Fruit fly (Drosophila melanogaster) ovary, adult (tissue): ENCODE measurements around the gene Fgop2.

Experiments used
- CG17801 ChIP-seq: fragments of 200-800 bp; optimal IDR thresholded peaks from 2 replicates; lab custom pipeline; 2019; ENCODE audit warnings: missing biosample characterization, mild to moderate bottlenecking, missing genetic modification characterization, moderate library complexity; ENCODE audit not compliant: partially characterized antibody

Gene Fgop2

DNA sequence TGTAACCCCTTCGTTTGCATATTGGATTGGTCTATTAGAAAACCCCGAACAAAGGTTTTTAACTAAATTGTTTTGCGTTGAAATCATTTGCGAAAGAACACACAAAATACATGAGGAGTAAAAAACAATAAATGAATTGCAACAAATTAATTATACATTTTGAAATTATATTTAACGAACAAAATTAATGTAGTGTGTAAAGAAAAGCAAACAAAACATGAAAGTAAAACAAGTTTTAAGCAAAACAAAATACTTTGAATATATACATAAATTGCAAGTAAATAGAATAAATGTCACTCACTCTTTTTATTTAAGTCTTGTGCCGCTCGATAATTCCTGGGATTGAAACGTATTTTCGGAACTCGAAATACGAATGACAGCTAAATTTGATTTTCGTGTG is 13.3 kb downstream of the Fgop2 start, which contains the start of gene CG43232:
CG43232 (plus strand) TSS at position 301 of the 400 bp plus-strand sequence.
- TF ChIP-seq CG17801, result no peak

DNA sequence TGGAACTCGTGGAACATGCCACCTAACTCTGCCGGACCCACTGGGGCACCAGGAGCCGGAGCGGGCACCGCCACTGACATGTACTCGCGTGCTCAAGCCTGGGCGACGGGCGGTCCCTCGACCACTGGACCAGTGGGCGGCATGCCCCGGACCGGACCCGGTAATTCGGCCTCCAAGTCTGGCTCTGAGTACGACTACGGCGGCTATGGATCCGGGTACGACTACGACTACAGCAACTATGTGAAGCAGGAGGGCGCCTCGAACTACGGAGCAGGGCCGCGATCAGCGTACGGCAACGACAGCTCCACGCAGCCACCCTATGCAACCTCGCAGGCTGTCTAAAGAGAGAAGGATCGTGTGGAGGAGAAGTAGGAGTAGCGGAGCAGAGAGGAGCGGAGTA is 20.0 kb downstream of the Fgop2 start:
- no peak for TF ChIP-seq CG17801

DNA sequence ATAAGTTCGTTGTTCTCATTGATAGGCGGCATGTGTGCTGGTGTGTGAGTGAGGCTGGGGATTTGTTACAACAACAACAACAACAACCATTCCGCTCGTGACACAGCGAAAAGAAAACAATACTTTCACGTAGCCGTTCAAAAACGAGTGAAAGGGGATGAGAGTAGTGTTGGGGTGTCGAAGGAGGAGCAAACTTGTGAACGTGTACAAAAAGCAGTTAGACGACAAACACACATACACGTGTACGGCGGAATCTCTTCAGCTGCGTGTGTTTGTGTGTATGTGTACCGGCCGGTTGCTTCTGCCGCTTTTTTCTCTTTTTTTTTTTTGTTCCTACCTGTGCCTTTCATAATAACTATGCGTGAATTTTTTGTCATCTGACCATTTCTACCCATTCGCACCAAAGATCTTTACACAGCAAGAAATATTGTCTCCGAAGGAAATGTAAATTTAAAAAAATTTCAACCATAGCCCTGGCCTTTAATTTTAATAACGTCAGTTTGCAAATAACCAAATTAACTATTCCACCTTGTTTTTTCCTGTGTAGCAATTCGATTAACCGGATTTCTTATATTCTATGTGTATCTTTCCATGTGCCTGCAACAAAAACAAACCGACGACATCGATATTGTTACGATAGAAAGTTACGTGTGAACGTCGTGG is 22.9 kb downstream of the Fgop2 start:
- TF ChIP-seq CG17801, result peak; percentile 54

DNA sequence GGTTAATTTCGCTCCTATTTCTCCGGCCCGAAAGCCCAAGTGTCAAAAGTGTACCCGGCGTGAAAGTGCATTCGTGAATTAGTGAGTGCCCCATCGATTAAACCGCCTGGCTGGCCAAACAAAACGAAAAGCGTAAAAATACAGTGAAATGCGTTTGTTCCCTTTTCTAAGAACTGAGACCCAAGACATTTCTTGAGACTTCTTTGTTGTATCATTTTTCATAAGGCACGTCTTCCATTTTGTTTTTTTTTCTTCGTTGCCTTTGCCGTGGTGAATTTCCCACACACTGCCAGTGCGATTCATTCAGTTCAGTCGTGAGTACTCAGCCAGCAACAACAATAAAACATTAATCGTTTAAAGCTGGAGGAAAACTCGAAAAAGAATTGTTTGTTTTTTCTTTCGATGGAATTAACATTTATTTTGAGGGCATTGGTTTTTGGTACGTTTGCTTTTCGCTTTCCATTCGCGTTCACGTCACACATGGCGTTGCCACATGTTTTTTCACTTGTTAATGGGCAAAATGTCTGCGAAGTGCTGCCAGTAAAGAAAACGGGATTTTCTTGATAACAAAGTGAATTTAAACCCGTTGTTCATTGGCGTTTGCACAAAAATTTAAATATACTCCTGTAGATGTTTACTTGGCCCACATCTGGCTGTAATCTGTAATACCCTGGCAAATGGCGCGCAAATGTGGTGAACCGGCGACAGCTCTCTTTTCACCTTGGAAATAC is 23.6 kb downstream of the Fgop2 start:
- TF ChIP-seq CG17801, result no peak

DNA sequence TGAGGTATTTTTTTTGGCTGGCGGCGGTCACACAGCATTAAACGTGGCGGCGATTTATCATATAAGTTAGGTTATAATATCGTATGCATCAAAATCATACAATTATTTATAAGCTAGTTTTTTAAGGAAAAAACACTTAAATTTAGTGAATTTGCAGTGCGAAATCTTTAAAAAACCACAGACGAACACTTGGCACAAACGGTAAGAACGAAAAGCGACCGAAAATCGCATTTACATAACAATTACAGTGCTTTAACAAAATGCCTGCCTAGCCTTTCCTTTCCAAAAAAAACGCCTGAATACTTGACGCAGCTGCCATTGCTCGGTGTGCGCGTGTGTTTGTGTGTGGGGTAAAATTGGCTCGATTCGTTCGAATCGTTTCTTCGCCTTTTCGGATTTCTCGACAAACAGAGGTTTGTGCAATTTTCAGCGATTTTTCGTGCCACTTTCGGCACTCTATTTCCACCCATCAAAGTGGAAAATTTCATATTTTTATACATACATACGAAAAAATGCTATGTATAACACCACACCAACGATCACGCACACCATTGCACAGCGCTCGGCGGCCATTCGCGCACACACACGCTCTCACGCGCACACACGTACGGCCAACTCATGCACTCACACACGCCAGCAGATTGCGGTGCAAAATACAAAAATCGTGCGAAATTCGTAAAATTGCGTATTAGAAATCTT is 24.3 kb downstream of the Fgop2 start, which contains the start of gene Hrb27C:
Hrb27C (plus strand) TSS at position 44 of the 699 bp plus-strand sequence.
- TF ChIP-seq CG17801, result peak; percentile 28

DNA sequence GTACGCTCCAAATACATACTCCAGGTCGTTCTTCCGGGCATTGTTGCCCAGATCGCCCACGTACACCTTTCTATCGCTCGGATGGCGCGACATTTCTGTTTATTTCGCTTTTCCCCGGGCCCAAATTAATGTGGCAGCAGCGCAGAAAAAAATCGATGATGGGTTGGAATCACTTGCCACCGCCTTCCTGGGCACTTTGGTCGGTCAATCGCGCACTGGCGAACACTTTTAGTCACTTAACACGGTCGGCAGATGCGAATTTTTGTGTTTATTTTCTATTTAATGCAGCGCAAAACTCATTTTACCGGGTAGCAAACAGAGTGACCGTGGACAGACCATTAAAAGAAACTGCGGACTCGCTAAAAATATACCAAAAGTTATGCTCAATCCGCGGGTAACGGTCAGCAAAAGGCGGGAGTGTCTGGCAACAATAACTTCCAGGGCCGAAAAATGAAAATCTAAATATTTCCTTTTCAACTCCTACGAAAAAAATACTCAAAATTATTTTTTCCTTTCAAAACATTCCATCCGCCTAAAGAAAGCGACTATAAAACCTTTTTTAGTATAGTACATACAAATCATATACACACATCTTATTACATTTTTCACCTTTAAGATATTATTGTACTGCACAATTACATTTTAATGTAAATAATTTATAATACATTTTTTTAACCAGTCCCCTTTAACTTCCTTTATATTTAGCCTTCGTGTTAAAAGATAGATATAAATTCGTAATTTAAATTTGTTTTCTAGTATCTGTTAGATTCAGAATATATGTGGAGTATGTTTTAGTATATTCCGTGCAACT is 25.0 kb downstream of the Fgop2 start, which contains the start of gene x16:
x16 (minus strand) TSS at position 361 of the 811 bp plus-strand sequence.
- no peak for TF ChIP-seq CG17801

DNA sequence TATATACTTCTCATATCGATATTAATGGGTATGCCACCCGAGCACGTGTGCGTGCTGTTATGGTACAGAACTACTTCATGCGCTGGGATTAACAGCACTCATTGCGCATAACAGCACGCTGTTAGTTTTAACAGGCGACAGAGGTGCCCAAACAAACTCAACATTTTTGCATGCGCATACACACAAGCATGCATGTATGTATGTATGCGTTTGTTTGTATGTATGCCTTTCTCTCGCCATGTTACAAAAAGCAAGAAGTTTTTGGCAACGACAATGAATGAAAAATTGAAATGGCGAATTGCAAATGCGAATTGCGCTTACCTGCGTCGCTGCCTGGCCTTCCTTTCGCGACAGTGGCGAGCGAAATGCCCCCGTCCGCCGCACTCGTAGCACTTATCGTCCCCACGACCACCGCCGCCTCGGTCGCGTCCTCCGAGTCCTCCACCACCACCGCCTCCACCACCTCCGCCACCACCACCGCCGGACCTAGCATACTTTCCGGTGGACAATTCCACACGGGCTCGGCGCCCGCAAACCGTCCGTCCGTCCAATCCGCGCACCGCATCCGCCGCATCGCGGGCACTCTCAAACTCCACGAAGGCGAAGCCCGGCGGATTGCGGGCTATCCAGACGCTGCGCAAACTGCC is 25.8 kb downstream of the Fgop2 start:
- TF ChIP-seq CG17801, result no peak

DNA sequence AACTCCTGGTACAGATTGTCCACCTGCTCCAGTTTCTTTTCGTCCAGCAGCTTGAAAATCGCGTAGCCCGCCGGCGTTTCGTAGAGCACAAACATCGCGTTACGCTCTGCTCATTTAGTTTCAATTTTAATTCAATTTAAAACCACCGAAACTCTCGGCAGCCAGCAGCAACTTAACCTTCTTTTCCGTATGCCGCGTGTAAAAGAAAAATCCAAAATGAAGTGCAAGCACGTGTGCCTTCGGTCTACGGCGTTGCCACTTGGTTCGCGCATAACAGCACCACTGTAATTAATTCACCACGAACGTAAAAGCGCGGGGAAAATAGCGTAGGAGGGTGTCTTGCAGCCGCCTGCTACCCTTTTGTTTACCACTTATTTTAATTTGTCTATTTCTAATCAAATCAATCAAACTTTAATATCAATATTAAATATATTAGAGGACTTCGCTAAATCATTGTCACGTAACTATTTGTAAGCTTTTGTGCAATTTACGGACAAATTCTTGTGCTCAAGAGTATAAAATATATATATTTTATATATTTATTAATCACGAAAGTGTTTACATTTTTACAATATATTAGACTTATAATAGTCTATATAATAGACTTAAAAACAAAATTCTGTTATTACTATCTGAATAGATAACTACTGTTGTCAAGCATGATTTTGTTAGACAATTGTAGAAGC is 26.4 kb downstream of the Fgop2 start, which contains the start of gene nop5:
nop5 (minus strand) TSS at position 227 of the 686 bp plus-strand sequence.
- TF ChIP-seq CG17801, result peak; percentile 69

DNA sequence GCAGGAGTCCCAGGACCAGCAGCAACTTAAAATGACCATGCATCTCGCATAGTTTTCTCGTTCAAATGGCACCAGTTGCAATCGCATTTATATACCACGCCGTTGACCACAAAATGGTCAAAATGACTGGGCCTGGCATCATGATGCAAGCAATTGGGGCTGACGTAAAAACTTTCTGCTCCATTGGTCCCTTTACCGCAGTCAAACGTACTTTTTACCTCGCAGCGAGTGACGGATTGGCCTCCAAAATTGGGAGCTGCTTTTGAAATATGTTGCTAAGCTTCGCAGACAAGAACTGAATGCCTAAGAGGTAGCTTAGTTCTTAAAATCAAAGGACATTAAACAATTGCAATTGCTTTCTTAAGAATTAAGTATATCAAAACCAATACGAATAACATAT is 28.7 kb downstream of the Fgop2 start, which contains the start of gene CG32829:
CG32829 (minus strand) TSS at position 101 of the 400 bp plus-strand sequence.
- TF ChIP-seq CG17801, result no peak

DNA sequence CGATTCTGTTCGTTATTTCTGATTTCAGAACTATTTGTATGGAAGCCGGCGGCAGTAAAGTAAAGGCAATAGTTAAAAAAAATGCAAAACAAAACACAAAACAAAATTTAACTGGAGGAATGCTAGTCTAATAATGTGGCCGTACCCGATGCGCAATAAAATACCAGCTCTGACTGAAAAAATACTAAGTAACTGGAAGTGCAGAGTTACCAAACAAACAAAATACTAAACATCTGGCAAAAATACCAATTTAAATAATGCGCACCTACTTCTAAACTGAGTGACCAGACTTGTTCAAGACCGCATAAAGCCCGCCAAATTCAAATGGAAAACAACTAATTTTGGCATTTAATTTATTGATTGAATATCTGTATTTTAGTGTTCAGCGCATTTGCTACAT is 31.1 kb downstream of the Fgop2 start, which contains the start of gene Wee1:
Wee1 (minus strand) TSS at position 175 of the 400 bp plus-strand sequence.
- no peak for TF ChIP-seq CG17801

DNA sequence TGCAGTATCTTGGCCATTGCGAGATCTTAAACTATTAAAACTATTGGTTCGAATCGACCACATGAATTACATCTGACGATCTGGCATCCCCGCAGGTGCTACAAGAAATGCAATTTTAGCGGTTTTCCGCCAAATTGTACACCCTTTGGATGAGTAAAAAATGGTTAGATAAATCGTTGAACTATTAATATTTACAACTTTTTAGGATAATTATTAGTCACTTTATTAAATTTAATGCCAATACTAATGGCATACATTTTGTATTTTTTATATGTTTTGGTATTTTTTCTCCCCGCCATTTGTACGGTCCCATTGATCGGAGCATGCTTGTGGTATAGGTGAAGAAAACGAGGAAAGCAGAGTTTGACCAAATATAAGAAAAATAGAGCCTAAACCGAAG is 37.3 kb downstream of the Fgop2 start, which contains the start of the genes Polr1F and Rat1:
Polr1F (minus strand) TSS at position 84 of the 400 bp plus-strand sequence.
Rat1 (plus strand) TSS at position 323 of the 400 bp plus-strand sequence.
- peak; percentile 10 for TF ChIP-seq CG17801
